Fruit fly (Drosophila melanogaster): ENCODE data around the gene Cpr67B.

Cpr67B gene

DNA sequence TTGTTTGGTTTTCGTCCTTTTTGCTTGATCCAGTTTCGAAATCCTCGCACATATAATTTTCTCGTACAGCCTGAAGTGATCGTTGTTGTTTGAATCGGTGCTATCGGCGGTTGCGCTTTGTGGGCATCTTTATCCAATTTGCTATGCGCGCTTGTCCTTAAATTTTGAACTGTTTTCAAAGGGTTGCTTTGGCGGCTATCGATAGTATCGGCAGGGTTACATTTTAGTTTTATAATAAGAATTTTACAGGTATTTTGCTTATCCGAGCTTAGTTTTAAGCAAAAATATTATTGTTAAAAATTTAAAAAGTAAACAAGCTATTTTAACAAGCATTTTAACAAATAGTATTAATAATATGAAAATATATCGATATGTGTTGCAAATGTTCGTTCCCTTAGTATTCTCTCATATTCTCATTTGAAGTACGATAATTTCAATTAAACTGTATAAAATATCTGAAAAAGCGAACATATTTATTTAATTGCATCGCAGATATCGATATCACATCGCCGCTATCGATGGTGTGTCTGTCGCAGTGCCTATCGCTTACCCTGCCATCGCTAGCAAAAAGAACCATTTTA is 37.7 kb upstream of the Cpr67B start, which contains the start of the genes Klp67A and CG4452 (continued):
- no peak for TF ChIP-seq lmd (GFP tag; IDR thresholded peaks at IDR 0.05)
- TF ChIP-seq Bgb (GFP tag; IDR thresholded peaks at IDR 0.05; ENCODE audit: partially characterized antibody): peak; percentile 88
- peak; percentile 69 for TF ChIP-seq zen (tag; optimal IDR thresholded peaks at IDR 0.05)
- peak; percentile 77; the same call in 1 of the 4 replicates for TF ChIP-seq chinmo (GFP tag; IDR thresholded peaks at IDR 0.05; ENCODE audit: partially characterized antibody)
- peak; percentile 42 for TF ChIP-seq CG10147 (GFP tag; optimal IDR thresholded peaks at IDR 0.05)
- TF ChIP-seq gsb (GFP tag; IDR thresholded peaks at IDR 0.05): no peak
- TF ChIP-seq CG6654 (GFP tag; optimal IDR thresholded peaks at IDR 0.05): no peak
- no peak for TF ChIP-seq Asciz (GFP tag; optimal IDR thresholded peaks at IDR 0.05)
- TF ChIP-seq Mrtf (GFP tag; IDR thresholded peaks at IDR 0.05): no peak
- TF ChIP-seq CG2712 (tag; optimal IDR thresholded peaks at IDR 0.05): peak; percentile 74
- peak; percentile 37 for TF ChIP-seq CG15696 (tag; optimal IDR thresholded peaks at IDR 0.05)
- TF ChIP-seq cwo (GFP tag; optimal IDR thresholded peaks at IDR 0.05): no peak
- TF ChIP-seq pb (GFP tag; optimal IDR thresholded peaks at IDR 0.05): no peak
- peak; percentile 51 for TF ChIP-seq CG9797 (GFP tag; optimal IDR thresholded peaks at IDR 0.05)
- no peak for TF ChIP-seq zf30C (GFP tag; optimal IDR thresholded peaks at IDR 0.05)
- TF ChIP-seq Atf3 (GFP tag; optimal IDR thresholded peaks at IDR 0.05): no peak
- peak; percentile 48 for TF ChIP-seq Hsf (GFP tag; optimal IDR thresholded peaks at IDR 0.05)
- TF ChIP-seq fd64A (GFP tag; optimal IDR thresholded peaks at IDR 0.05): no peak
- TF ChIP-seq Mad (GFP tag; optimal IDR thresholded peaks at IDR 0.05): no peak
- peak; percentile 45 for TF ChIP-seq CG18599 (GFP tag; optimal IDR thresholded peaks at IDR 0.05)
- TF ChIP-seq CG10431 (GFP tag; optimal IDR thresholded peaks at IDR 0.05): no peak
- no peak for TF ChIP-seq Nf-YA (GFP tag; IDR thresholded peaks at IDR 0.05)
- no peak for TF ChIP-seq cas (GFP tag; IDR thresholded peaks at IDR 0.05)
- TF ChIP-seq tna (GFP tag; IDR thresholded peaks at IDR 0.05; ENCODE audit: partially characterized antibody): peak; percentile 71; the same call in 1 of the 2 replicates
- no peak for TF ChIP-seq NfI (GFP tag; optimal IDR thresholded peaks at IDR 0.05)
- TF ChIP-seq Bteb2 (GFP tag; optimal IDR thresholded peaks at IDR 0.05): peak; percentile 15
- TF ChIP-seq CG3838 (GFP tag; optimal IDR thresholded peaks at IDR 0.05): no peak
- peak; percentile 27 for TF ChIP-seq CG15479 (GFP tag; optimal IDR thresholded peaks at IDR 0.05)
- no peak for TF ChIP-seq Bdp1 (GFP tag; optimal IDR thresholded peaks at IDR 0.05)
- TF ChIP-seq CG12219 (GFP tag; optimal IDR thresholded peaks at IDR 0.05): no peak
- TF ChIP-seq sna (GFP tag; IDR thresholded peaks at IDR 0.05; ENCODE audit: partially characterized antibody): peak; percentile 91
- no peak for TF ChIP-seq Gsc (GFP tag; IDR thresholded peaks at IDR 0.05)
- no peak for TF ChIP-seq CG12299 (tag; optimal IDR thresholded peaks at IDR 0.05)
- no peak for TF ChIP-seq CG11696 (GFP tag; IDR thresholded peaks at IDR 0.05)
- peak; percentile 69; the same call in 1 of the 2 replicates for TF ChIP-seq E2f2 (GFP tag; IDR thresholded peaks at IDR 0.05)
- TF ChIP-seq crol (GFP tag; IDR thresholded peaks at IDR 0.05): no peak
- TF ChIP-seq CG43689 (GFP tag; IDR thresholded peaks at IDR 0.05): no peak
- TF ChIP-seq CG4707 (GFP tag; optimal IDR thresholded peaks at IDR 0.05): no peak
- peak; percentile 4; the same call in 1 of the 2 replicates for TF ChIP-seq ssp (GFP tag; IDR thresholded peaks at IDR 0.05)
- TF ChIP-seq kni (GFP tag; optimal IDR thresholded peaks at IDR 0.05): no peak
- TF ChIP-seq CG1529 (GFP tag; optimal IDR thresholded peaks at IDR 0.05): no peak
- peak; percentile 67 for TF ChIP-seq Lhr (GFP tag; optimal IDR thresholded peaks at IDR 0.05)
- TF ChIP-seq ap (GFP tag; IDR thresholded peaks at IDR 0.05): no peak
- TF ChIP-seq HmgD (GFP tag; optimal IDR thresholded peaks at IDR 0.05): no peak
- no peak for TF ChIP-seq ac (GFP tag; optimal IDR thresholded peaks at IDR 0.05)
- TF ChIP-seq phol (tag; optimal IDR thresholded peaks at IDR 0.05): peak; percentile 85
- TF ChIP-seq CG8924 (tag; optimal IDR thresholded peaks at IDR 0.05): peak; percentile 72
- no peak for TF ChIP-seq jumu (GFP tag; optimal IDR thresholded peaks at IDR 0.05)
- no peak for TF ChIP-seq CG12236 (GFP tag; optimal IDR thresholded peaks at IDR 0.05)
- TF ChIP-seq Jarid2 (GFP tag; optimal IDR thresholded peaks at IDR 0.05): no peak
